Worm (Caenorhabditis elegans): ENCODE data around the gene ifc-2.

DNA sequence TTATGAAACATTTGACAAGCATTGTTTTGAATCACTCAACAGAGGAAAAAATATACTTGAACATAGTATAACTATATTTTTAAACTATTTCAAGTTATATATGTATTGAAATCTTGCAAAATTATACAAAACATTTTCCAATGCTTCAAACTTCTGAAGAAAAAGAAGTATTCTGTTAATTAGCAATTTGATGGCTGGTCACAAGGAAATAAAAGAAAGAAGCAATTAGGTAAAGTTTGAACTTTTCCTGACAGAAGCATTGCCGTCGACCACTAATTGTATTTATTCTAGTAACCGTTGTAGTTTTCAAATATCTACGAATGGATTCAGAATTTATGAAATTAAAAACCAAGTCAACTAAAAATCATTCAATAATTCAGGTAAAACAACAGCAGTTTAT is 33.9 kb upstream of the ifc-2 start:
- TF ChIP-seq F13H6.1 (tag; optimal IDR thresholded peaks at IDR 0.05) (no peak), aly-2 (tag; optimal IDR thresholded peaks at IDR 0.05) (no peak), ztf-11 (tag; optimal IDR thresholded peaks at IDR 0.05) (no peak), ceh-82 (tag; optimal IDR thresholded peaks at IDR 0.05) (no peak), dmd-4 (tag; optimal IDR thresholded peaks at IDR 0.05) (no peak), mdl-1 (tag; optimal IDR thresholded peaks at IDR 0.05) (no peak), Y55F3AM.14 (GFP tag; optimal IDR thresholded peaks at IDR 0.05) (no peak), lin-39 (tag; optimal IDR thresholded peaks at IDR 0.05) (no peak), unc-39 (tag; optimal IDR thresholded peaks at IDR 0.05) (no peak), fos-1 (tag; optimal IDR thresholded peaks at IDR 0.05) (no peak), ztf-4 (tag; optimal IDR thresholded peaks at IDR 0.05) (no peak)

Measured in whole organism, L2 larva.